Fruit fly (Drosophila melanogaster) whole organism: ENCODE results near the gene tos.

Experiments
- CG8478 ChIP-seq: fragments of >200 bp; optimal IDR thresholded peaks from 2 replicates; lab custom pipeline; 2018; ENCODE audit warnings: inconsistent platforms
- Dll ChIP-seq: fragments of >200 bp; optimal IDR thresholded peaks from 2 replicates; lab custom pipeline; 2017
- EcR ChIP-seq, 2 experiments: fragments of >200 bp; optimal IDR thresholded peaks; 2 replicates each; lab custom pipeline; 2017; ENCODE audit warnings: missing biosample characterization in 2 of 2, missing genetic modification characterization in 2 of 2, missing genetic modification reagents in 2 of 2
- pan ChIP-seq: fragments of >200 bp; optimal IDR thresholded peaks from 2 replicates; lab custom pipeline; 2017
- psq ChIP-seq: fragments of >200 bp; optimal IDR thresholded peaks from 2 replicates; lab custom pipeline; 2017
- usp ChIP-seq: fragments of >200 bp; optimal IDR thresholded peaks from 2 replicates; lab custom pipeline; 2017; ENCODE audit warnings: missing biosample characterization, missing genetic modification characterization, mixed read lengths

DNA sequence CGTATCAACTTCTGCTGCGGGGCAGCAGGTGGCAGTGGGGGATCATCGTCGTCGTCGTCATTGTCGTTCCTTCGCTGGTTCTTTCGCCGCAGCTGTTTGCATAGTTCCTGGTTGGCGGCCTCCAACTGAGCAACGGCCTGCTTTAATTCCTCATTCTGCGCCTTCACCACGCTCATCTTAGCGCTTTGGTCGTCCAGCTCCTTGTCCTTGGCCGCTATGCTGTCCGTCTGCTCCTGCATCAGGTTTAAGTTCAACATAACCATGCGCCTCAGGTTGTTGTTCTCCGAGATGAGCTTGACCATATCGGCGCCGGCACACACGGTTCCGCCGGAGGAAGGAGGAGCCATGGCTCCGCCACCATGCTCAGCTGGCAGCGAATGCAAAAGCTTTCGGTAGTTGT is 6.0 kb upstream of the tos start:
- TF ChIP-seq CG8478 (no peak), usp (GFP tag; lab: Kevin White, UChicago) (no peak), pan (lab: Kevin White, UChicago) (no peak), EcR (GFP tag; optimal IDR thresholded peaks at IDR 0.05; lab: Kevin White, UChicago) (no peak), psq (lab: Kevin White, UChicago) (no peak), Dll (no peak)
